Worm (Caenorhabditis elegans): ENCODE data around the gene dsh-1.

Gene dsh-1

ce11 chrII:5218349-5218748, 6.8 kb downstream of the dsh-1 start:
- TF ChIP-seq ces-1 (GFP tag; optimal IDR thresholded peaks at IDR 0.05) (no peak), lsy-2 (tag; optimal IDR thresholded peaks at IDR 0.05) (no peak), lin-13 (tag; optimal IDR thresholded peaks at IDR 0.05) (no peak)

ce11 chrII:5212675-5213074, 12.5 kb downstream of the dsh-1 start, which contains the start of gene C34F11.1:
C34F11.1 (plus strand) TSS chrII:5212975.
- TF ChIP-seq pha-4 (tag; optimal IDR thresholded peaks at IDR 0.05) (no peak), elt-3 (tag; optimal IDR thresholded peaks at IDR 0.05) (no peak)

DNA sequence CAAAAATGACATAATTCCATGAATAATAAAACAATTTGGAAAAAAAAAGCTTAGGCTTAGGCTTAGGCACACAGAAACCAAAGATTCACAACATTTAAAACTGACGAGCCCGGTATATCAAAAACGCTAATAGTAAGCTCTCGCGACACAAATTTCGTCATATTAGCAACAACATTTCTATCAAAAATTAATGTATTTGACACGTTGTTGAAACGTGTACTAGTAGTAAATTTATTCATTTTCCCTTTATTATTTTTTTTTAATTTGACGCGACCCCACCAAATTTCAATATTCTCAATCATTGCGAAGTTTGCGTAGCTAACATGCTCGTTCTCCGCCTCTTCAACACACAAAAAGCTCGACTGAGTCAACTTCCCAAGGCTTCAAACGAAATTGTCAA, 13.2 kb downstream of the dsh-1 start, which contains the start of gene C34F11.2:
C34F11.2 (plus strand) TSS at position 301 of the 400 bp plus-strand sequence.
- no peak for TF ChIP-seq ceh-39 (tag; optimal IDR thresholded peaks at IDR 0.05)
- TF ChIP-seq flh-1 (GFP tag; optimal IDR thresholded peaks at IDR 0.05), result no peak
- TF ChIP-seq unc-62 (GFP tag; optimal IDR thresholded peaks at IDR 0.05), result no peak
- no peak for TF ChIP-seq lsy-2 (tag; optimal IDR thresholded peaks at IDR 0.05)
- TF ChIP-seq zip-8 (tag; optimal IDR thresholded peaks at IDR 0.05), result no peak
- no peak for TF ChIP-seq nhr-237 (tag; optimal IDR thresholded peaks at IDR 0.05)
- no peak for TF ChIP-seq tbx-8 (GFP tag; optimal IDR thresholded peaks at IDR 0.05)
- TF ChIP-seq nhr-28 (tag; optimal IDR thresholded peaks at IDR 0.05), result no peak
- no peak for TF ChIP-seq nhr-2 (tag; optimal IDR thresholded peaks at IDR 0.05)
- no peak for TF ChIP-seq mls-2 (tag; optimal IDR thresholded peaks at IDR 0.05)
- no peak for TF ChIP-seq nhr-76 (tag; optimal IDR thresholded peaks at IDR 0.05)
- TF ChIP-seq sptf-1 (tag; optimal IDR thresholded peaks at IDR 0.05), result no peak
- no peak for TF ChIP-seq snpc-4 (tag; optimal IDR thresholded peaks at IDR 0.05)
- no peak for TF ChIP-seq unc-39 (tag; optimal IDR thresholded peaks at IDR 0.05)

DNA sequence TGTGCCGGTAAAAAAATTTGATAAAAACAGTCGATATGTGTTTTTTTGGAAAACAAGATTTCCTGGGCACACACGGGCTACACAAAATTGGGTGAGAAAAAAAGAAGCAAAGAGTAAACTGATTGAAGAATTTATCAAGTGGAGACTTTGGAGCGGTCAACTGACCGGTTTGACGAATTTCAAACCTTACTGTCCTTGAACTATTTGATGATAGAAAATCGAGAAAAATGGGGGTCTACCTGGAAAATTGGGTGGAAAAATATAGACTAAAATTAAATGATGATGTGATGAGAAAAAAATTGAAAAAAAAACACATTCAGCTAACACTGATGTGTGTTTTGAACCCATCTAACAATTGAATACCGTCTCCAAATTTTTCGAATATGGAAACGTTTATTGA, 14.4 kb downstream of the dsh-1 start, which contains the start of gene C34F11.8:
C34F11.8 (minus strand) TSS at position 135 of the 400 bp plus-strand sequence.
- TF ChIP-seq M03D4.4 (tag; optimal IDR thresholded peaks at IDR 0.05) (no peak), sptf-1 (tag; optimal IDR thresholded peaks at IDR 0.05) (no peak), ztf-11 (tag; optimal IDR thresholded peaks at IDR 0.05) (no peak), cnd-1 (tag; optimal IDR thresholded peaks at IDR 0.05) (no peak), lin-32 (GFP tag; optimal IDR thresholded peaks at IDR 0.05) (no peak), nhr-76 (tag; optimal IDR thresholded peaks at IDR 0.05) (no peak), nhr-2 (tag; optimal IDR thresholded peaks at IDR 0.05) (no peak), blmp-1 (tag; optimal IDR thresholded peaks at IDR 0.05) (no peak)

ce11 chrII:5209122-5209521, 16.1 kb downstream of the dsh-1 start:
- TF ChIP-seq zip-8 (tag; optimal IDR thresholded peaks at IDR 0.05) (no peak), mep-1 (tag; optimal IDR thresholded peaks at IDR 0.05) (no peak), ceh-43 (GFP tag; optimal IDR thresholded peaks at IDR 0.05) (no peak), sem-2 (GFP tag; optimal IDR thresholded peaks at IDR 0.05) (no peak), mls-2 (tag; optimal IDR thresholded peaks at IDR 0.05) (no peak), cnd-1 (tag; optimal IDR thresholded peaks at IDR 0.05) (no peak), unc-39 (tag; optimal IDR thresholded peaks at IDR 0.05) (no peak), ztf-11 (tag; optimal IDR thresholded peaks at IDR 0.05) (no peak), unc-120 (tag; optimal IDR thresholded peaks at IDR 0.05; ENCODE audit: poor library complexity, severe bottlenecking) (no peak), ceh-83 (GFP tag; optimal IDR thresholded peaks at IDR 0.05) (no peak), nhr-237 (tag; optimal IDR thresholded peaks at IDR 0.05) (no peak), tbx-8 (GFP tag; optimal IDR thresholded peaks at IDR 0.05) (no peak), sptf-1 (tag; optimal IDR thresholded peaks at IDR 0.05) (no peak), elt-3 (tag; optimal IDR thresholded peaks at IDR 0.05) (no peak)

ce11 chrII:5205286-5205685, 19.9 kb downstream of the dsh-1 start:
- TF ChIP-seq bed-3 (GFP tag; optimal IDR thresholded peaks at IDR 0.05), result no peak
- TF ChIP-seq pha-4 (tag; optimal IDR thresholded peaks at IDR 0.05), result no peak
- no peak for TF ChIP-seq unc-120 (tag; optimal IDR thresholded peaks at IDR 0.05; ENCODE audit: poor library complexity, severe bottlenecking)
- TF ChIP-seq sem-2 (GFP tag; optimal IDR thresholded peaks at IDR 0.05), result no peak
- TF ChIP-seq ceh-83 (GFP tag; optimal IDR thresholded peaks at IDR 0.05), result no peak
- no peak for TF ChIP-seq hlh-1 (tag; optimal IDR thresholded peaks at IDR 0.05)
- TF ChIP-seq mls-2 (tag; optimal IDR thresholded peaks at IDR 0.05), result no peak
